Worm (Caenorhabditis elegans): ENCODE measurements around the gene blos-1.

blos-1 gene

ce11 chrIII:10244013-10244412 lies 32.3 kb upstream of the blos-1 start:
- TF ChIP-seq sdz-38 (tag; optimal IDR thresholded peaks at IDR 0.05), result no peak
- no peak for TF ChIP-seq nhr-27 (tag; optimal IDR thresholded peaks at IDR 0.05)
- TF ChIP-seq cebp-1 (GFP tag; IDR thresholded peaks at IDR 0.05), result no peak
- no peak for TF ChIP-seq cebp-1 (tag; optimal IDR thresholded peaks at IDR 0.05)
- no peak for TF ChIP-seq rec-8 (tag; optimal IDR thresholded peaks at IDR 0.05)
- no peak for TF ChIP-seq bed-1 (GFP tag; IDR thresholded peaks at IDR 0.05)
- no peak for TF ChIP-seq nhr-120 (GFP tag; IDR thresholded peaks at IDR 0.05)
- no peak for TF ChIP-seq hlh-26 (GFP tag; conservative IDR thresholded peaks at IDR 0.05)
- TF ChIP-seq cebp-2 (GFP tag; IDR thresholded peaks at IDR 0.05), result no peak
- no peak for TF ChIP-seq let-526 (GFP tag; IDR thresholded peaks at IDR 0.05)
- TF ChIP-seq B0035.1 (tag; optimal IDR thresholded peaks at IDR 0.05), result no peak
- no peak for TF ChIP-seq F57C9.4 (tag; optimal IDR thresholded peaks at IDR 0.05)
- TF ChIP-seq F57A8.1 (GFP tag; optimal IDR thresholded peaks at IDR 0.05), result no peak
- TF ChIP-seq pha-4 (tag; optimal IDR thresholded peaks at IDR 0.05), result no peak
- no peak for TF ChIP-seq Y67H2A.10 (GFP tag; conservative IDR thresholded peaks at IDR 0.05)
- TF ChIP-seq fkh-3 (tag; optimal IDR thresholded peaks at IDR 0.05), result no peak
- TF ChIP-seq dpff-1 (tag; optimal IDR thresholded peaks at IDR 0.05), result no peak
- TF ChIP-seq nfyb-1 (GFP tag; IDR thresholded peaks at IDR 0.05), result no peak

- TF ChIP-seq snpc-1.1 (tag; optimal IDR thresholded peaks at IDR 0.05; ENCODE audit: insufficient read depth), result peak; percentile 54
- 0 out of 2 replicates have a peak, but pooled peaks have one; percentile 12 for TF ChIP-seq hmg-1.2 (GFP tag; IDR thresholded peaks at IDR 0.05)
- peak; percentile 63 for TF ChIP-seq snpc-4 (GFP tag; optimal IDR thresholded peaks at IDR 0.05)
- TF ChIP-seq snpc-4 (tag; optimal IDR thresholded peaks at IDR 0.05), result peak in 3 of 4 experiments; percentile 50 to 91 (median 86)
These were observed 30.9 kb upstream of the blos-1 start for ce11 chrIII:10242597-10242996.

ce11 chrIII:10241332-10241829 lies 29.6 kb upstream of the blos-1 start:
- TF ChIP-seq ztf-26 (tag; optimal IDR thresholded peaks at IDR 0.05), result peak; percentile 35
- TF ChIP-seq somi-1 (GFP tag; optimal IDR thresholded peaks at IDR 0.05), result peak; percentile 51
- TF ChIP-seq aptf-3 (GFP tag; IDR thresholded peaks at IDR 0.05), result no peak
- no peak for TF ChIP-seq cebp-1 (GFP tag; IDR thresholded peaks at IDR 0.05)
- peak; percentile 10 for TF ChIP-seq cebp-1 (tag; optimal IDR thresholded peaks at IDR 0.05)
- TF ChIP-seq hlh-12 (tag; optimal IDR thresholded peaks at IDR 0.05), result no peak

ce11 chrIII:10240073-10240472 lies 28.3 kb upstream of the blos-1 start:
- TF ChIP-seq ztf-22 (GFP tag; optimal IDR thresholded peaks at IDR 0.05) (no peak), sdz-38 (tag; optimal IDR thresholded peaks at IDR 0.05) (no peak), F49E8.2 (tag; optimal IDR thresholded peaks at IDR 0.05; ENCODE audit: insufficient read depth) (no peak), ceh-40 (GFP tag; IDR thresholded peaks at IDR 0.05) (no peak), efl-1 (GFP tag; optimal IDR thresholded peaks at IDR 0.05) (no peak), ZK185.1 (tag; optimal IDR thresholded peaks at IDR 0.05; ENCODE audit: poor library complexity, severe bottlenecking) (no peak), snpc-1.1 (tag; optimal IDR thresholded peaks at IDR 0.05; ENCODE audit: insufficient read depth) (no peak), madf-10 (tag; optimal IDR thresholded peaks at IDR 0.05) (no peak)

Measured in whole organism, young adult.